Fruit fly (Drosophila melanogaster) whole organism, embryonic: ENCODE data around the gene CG7991.
A peak's percentile ranks its signal among the peaks of the same experiment; 100 is the strongest.

Experiments used
- Bgb ChIP-seq: fragments of 200-800 bp; sonication (Bioruptor generic); IDR thresholded peaks from 2 replicates; pipeline ENCODE4 v1.3.6; 2022; ENCODE audit warnings: missing biosample characterization, missing genetic modification characterization; ENCODE audit not compliant: partially characterized antibody
- CG10979 ChIP-seq: fragments of 200-800 bp; sonication (Bioruptor generic); optimal IDR thresholded peaks from 2 replicates; lab custom pipeline; 2018; ENCODE audit warnings: missing biosample characterization, mild to moderate bottlenecking, missing genetic modification characterization, moderate library complexity
- CG12071 ChIP-seq: fragments of 200-800 bp; sonication (Bioruptor generic); optimal IDR thresholded peaks from 3 replicates; lab custom pipeline; 2018; ENCODE audit warnings: missing biosample characterization, mild to moderate bottlenecking, missing genetic modification characterization
- CG12391 ChIP-seq: fragments of 200-800 bp; sonication (Bioruptor generic); optimal IDR thresholded peaks from 3 replicates; lab custom pipeline; 2018; ENCODE audit warnings: missing biosample characterization, mild to moderate bottlenecking, missing genetic modification characterization, moderate library complexity
- CG15011 ChIP-seq: fragments of 200-800 bp; sonication (Bioruptor generic); optimal IDR thresholded peaks from 3 replicates; lab custom pipeline; 2018; ENCODE audit warnings: missing biosample characterization, mild to moderate bottlenecking, missing genetic modification characterization
- CG1602 ChIP-seq: fragments of 200-800 bp; sonication (Bioruptor generic); optimal IDR thresholded peaks from 3 replicates; lab custom pipeline; 2016; ENCODE audit warnings: missing biosample characterization, missing genetic modification characterization
- CG17186 ChIP-seq: fragments of 200-800 bp; sonication (Bioruptor generic); optimal IDR thresholded peaks from 3 replicates; lab custom pipeline; 2017; ENCODE audit warnings: missing biosample characterization, missing genetic modification reagents, missing genetic modification characterization
- CG17385 ChIP-seq: fragments of 200-800 bp; sonication (Bioruptor generic); optimal IDR thresholded peaks from 3 replicates; lab custom pipeline; 2018; ENCODE audit warnings: missing biosample characterization, mild to moderate bottlenecking, missing genetic modification characterization
- CG18476 ChIP-seq: fragments of 200-800 bp; sonication (Bioruptor generic); optimal IDR thresholded peaks from 2 replicates; lab custom pipeline; 2016; ENCODE audit warnings: missing biosample characterization, mild to moderate bottlenecking, missing genetic modification characterization
- CG31224 ChIP-seq: fragments of 200-800 bp; sonication (Bioruptor generic); IDR thresholded peaks from 2 replicates; pipeline ENCODE4 v1.3.6; 2022; ENCODE audit warnings: missing biosample characterization, missing genetic modification characterization
- CG32532 ChIP-seq: fragments of 200-800 bp; sonication (Bioruptor generic); IDR thresholded peaks from 2 replicates; pipeline ENCODE4 v1.3.6; 2022; ENCODE audit warnings: missing biosample characterization, missing genetic modification characterization
- CG32767 ChIP-seq: fragments of 200-800 bp; sonication (Bioruptor generic); IDR thresholded peaks from 2 replicates; pipeline ENCODE4 v1.3.6; 2022; ENCODE audit warnings: missing biosample characterization, missing genetic modification characterization
- CG32772 ChIP-seq: fragments of 200-800 bp; sonication (Bioruptor generic); IDR thresholded peaks from 2 replicates; pipeline ENCODE4 v1.3.6; 2022; ENCODE audit warnings: missing biosample characterization, missing genetic modification characterization
- CG3726 ChIP-seq: fragments of 200-800 bp; sonication (Bioruptor generic); IDR thresholded peaks from 3 replicates; pipeline ENCODE4, ENCODE4 v1.3.6; 2022; ENCODE audit warnings: missing biosample characterization, missing genetic modification characterization
- CG4282 ChIP-seq: fragments of 200-800 bp; sonication (Bioruptor generic); optimal IDR thresholded peaks from 2 replicates; lab custom pipeline; 2016; ENCODE audit warnings: missing biosample characterization, missing genetic modification characterization
- CG4617 ChIP-seq: fragments of 200-800 bp; sonication (Bioruptor generic); optimal IDR thresholded peaks from 3 replicates; lab custom pipeline; 2016; ENCODE audit warnings: missing biosample characterization, missing genetic modification characterization, borderline replicate concordance
- CG5953 ChIP-seq: fragments of 200-800 bp; sonication (Bioruptor generic); IDR thresholded peaks from 2 replicates; pipeline ENCODE4 v1.3.6; 2022; ENCODE audit warnings: missing biosample characterization, missing genetic modification characterization
- CG6272 ChIP-seq: fragments of 200-800 bp; sonication (Bioruptor generic); IDR thresholded peaks from 2 replicates; pipeline ENCODE4 v1.3.6; 2022; ENCODE audit warnings: missing biosample characterization, missing genetic modification characterization
- CG6654 ChIP-seq: fragments of 200-800 bp; sonication (Bioruptor generic); optimal IDR thresholded peaks from 2 replicates; lab custom pipeline; 2017; ENCODE audit warnings: missing biosample characterization, mild to moderate bottlenecking, missing genetic modification characterization
- CG6683 ChIP-seq: fragments of 200-800 bp; sonication (Bioruptor generic); optimal IDR thresholded peaks from 2 replicates; lab custom pipeline; 2017; ENCODE audit warnings: missing biosample characterization, mild to moderate bottlenecking, missing genetic modification characterization, missing genetic modification reagents
- CG7839 ChIP-seq: fragments of 200-800 bp; sonication (Bioruptor generic); optimal IDR thresholded peaks from 3 replicates; lab custom pipeline; 2018; ENCODE audit warnings: missing biosample characterization, mild to moderate bottlenecking, missing genetic modification characterization, moderate library complexity
- CG8089 ChIP-seq: fragments of 200-800 bp; sonication (Bioruptor generic); optimal IDR thresholded peaks from 3 replicates; lab custom pipeline; 2016; ENCODE audit warnings: missing biosample characterization, missing genetic modification characterization
- CG9215 ChIP-seq: fragments of 200-800 bp; sonication (Bioruptor generic); IDR thresholded peaks from 2 replicates; pipeline ENCODE4 v1.3.6; 2022; ENCODE audit warnings: missing biosample characterization, missing genetic modification characterization
- CG9727 ChIP-seq: fragments of 200-800 bp; sonication (Bioruptor generic); optimal IDR thresholded peaks from 3 replicates; lab custom pipeline; 2017; ENCODE audit warnings: missing biosample characterization, mild to moderate bottlenecking, missing genetic modification characterization
- CG9876 ChIP-seq: fragments of 200-800 bp; sonication (Bioruptor generic); optimal IDR thresholded peaks from 2 replicates; lab custom pipeline; 2016; ENCODE audit warnings: missing biosample characterization, missing genetic modification characterization
- CG9932 ChIP-seq: fragments of 200-800 bp; sonication (Bioruptor generic); IDR thresholded peaks from 2 replicates; pipeline ENCODE4 v1.3.6; 2022; ENCODE audit warnings: missing biosample characterization, missing genetic modification characterization
- CHES-1-like ChIP-seq: fragments of 200-800 bp; sonication (Bioruptor generic); optimal IDR thresholded peaks from 2 replicates; lab custom pipeline; 2016; ENCODE audit warnings: missing biosample characterization, missing genetic modification characterization
- Dip2 ChIP-seq: fragments of 200-800 bp; sonication (Bioruptor generic); IDR thresholded peaks from 2 replicates; pipeline ENCODE4 v1.3.6; 2022; ENCODE audit warnings: missing biosample characterization, missing genetic modification characterization
- Doc2 ChIP-seq: fragments of 200-800 bp; sonication (Bioruptor generic); IDR thresholded peaks from 2 replicates; pipeline ENCODE4 v1.3.6; 2022; ENCODE audit warnings: missing biosample characterization, missing genetic modification characterization
- Fer1 ChIP-seq: fragments of 200-800 bp; sonication (Bioruptor generic); optimal IDR thresholded peaks from 2 replicates; lab custom pipeline; 2017; ENCODE audit warnings: missing biosample characterization, mild to moderate bottlenecking, missing genetic modification characterization
- MESR4 ChIP-seq: fragments of 200-800 bp; sonication (Bioruptor generic); optimal IDR thresholded peaks from 2 replicates; lab custom pipeline; 2018; ENCODE audit warnings: missing biosample characterization, mild to moderate bottlenecking, missing genetic modification characterization, moderate library complexity
- Mrtf ChIP-seq: fragments of 200-800 bp; sonication (Bioruptor generic); IDR thresholded peaks from 3 replicates; pipeline ENCODE4 v1.3.6; 2022; ENCODE audit warnings: missing biosample characterization, missing genetic modification characterization
- Oaz ChIP-seq: fragments of 200-800 bp; sonication (Bioruptor generic); IDR thresholded peaks from 2 replicates; pipeline ENCODE4 v1.3.6; 2022; ENCODE audit warnings: missing biosample characterization, missing genetic modification characterization
- Rfx ChIP-seq: fragments of 200-800 bp; sonication (Bioruptor generic); IDR thresholded peaks from 2 replicates; pipeline ENCODE4 v1.3.6; 2022; ENCODE audit warnings: missing biosample characterization, missing genetic modification characterization
- YL-1 ChIP-seq: fragments of 200-800 bp; sonication (Bioruptor generic); optimal IDR thresholded peaks from 3 replicates; lab custom pipeline; 2017; ENCODE audit warnings: missing biosample characterization, mild to moderate bottlenecking, missing genetic modification characterization
- ap ChIP-seq: fragments of 200-800 bp; sonication (Bioruptor generic); IDR thresholded peaks from 2 replicates; pipeline ENCODE4 v1.3.6; 2022; ENCODE audit warnings: missing biosample characterization, missing genetic modification characterization
- ato ChIP-seq: fragments of 200-800 bp; sonication (Bioruptor generic); IDR thresholded peaks from 2 replicates; pipeline ENCODE4 v1.3.6; 2022; ENCODE audit warnings: missing biosample characterization, missing genetic modification characterization; ENCODE audit not compliant: partially characterized antibody
- bowl ChIP-seq: fragments of 200-800 bp; sonication (Bioruptor generic); IDR thresholded peaks from 2 replicates; pipeline ENCODE4 v1.3.6; 2022; ENCODE audit warnings: missing biosample characterization, missing genetic modification characterization
- crc ChIP-seq: fragments of 200-800 bp; sonication (Bioruptor generic); optimal IDR thresholded peaks from 2 replicates; lab custom pipeline; 2016; ENCODE audit warnings: missing biosample characterization, missing genetic modification characterization
- crol ChIP-seq: fragments of 200-800 bp; sonication (Bioruptor generic); IDR thresholded peaks from 2 replicates; pipeline ENCODE4 v1.3.6; 2022; ENCODE audit warnings: missing biosample characterization, missing genetic modification characterization
- fd64A ChIP-seq: fragments of 200-800 bp; sonication (Bioruptor generic); optimal IDR thresholded peaks from 3 replicates; lab custom pipeline; 2018; ENCODE audit warnings: missing biosample characterization, mild to moderate bottlenecking, missing genetic modification characterization
- gsb ChIP-seq: fragments of 200-800 bp; sonication (Bioruptor generic); IDR thresholded peaks from 2 replicates; pipeline ENCODE4 v1.3.6; 2022; ENCODE audit warnings: missing biosample characterization, missing genetic modification characterization
- hbn ChIP-seq: fragments of 200-800 bp; sonication (Bioruptor generic); IDR thresholded peaks from 2 replicates; pipeline ENCODE4 v1.3.6; 2022; ENCODE audit warnings: missing biosample characterization, missing genetic modification characterization; ENCODE audit not compliant: partially characterized antibody
- jigr1 ChIP-seq: fragments of 200-800 bp; sonication (Bioruptor generic); IDR thresholded peaks from 3 replicates; pipeline ENCODE4 v1.3.6; 2022; ENCODE audit warnings: missing biosample characterization, missing genetic modification characterization
- kni ChIP-seq: fragments of 200-800 bp; sonication (Bioruptor generic); optimal IDR thresholded peaks from 3 replicates; lab custom pipeline; 2017; ENCODE audit warnings: mild to moderate bottlenecking, missing biosample characterization, missing genetic modification reagents, missing genetic modification characterization
- peb ChIP-seq: fragments of 200-800 bp; sonication (Bioruptor generic); IDR thresholded peaks from 2 replicates; pipeline ENCODE4 v1.3.6; 2022; ENCODE audit warnings: missing biosample characterization, missing genetic modification characterization
- ranshi ChIP-seq: fragments of 200-800 bp; sonication (Bioruptor generic); IDR thresholded peaks from 2 replicates; pipeline ENCODE4 v1.3.6; 2022; ENCODE audit warnings: missing biosample characterization, missing genetic modification characterization
- sisA ChIP-seq: fragments of 200-800 bp; sonication (Bioruptor generic); IDR thresholded peaks from 2 replicates; pipeline ENCODE4 v1.3.6; 2022; ENCODE audit warnings: missing biosample characterization, missing genetic modification characterization
- so ChIP-seq: fragments of 200-800 bp; sonication (Bioruptor generic); IDR thresholded peaks from 3 replicates; pipeline ENCODE4 v1.3.6; 2022; ENCODE audit warnings: missing biosample characterization, missing genetic modification characterization
- tx ChIP-seq: fragments of 200-800 bp; sonication (Bioruptor generic); optimal IDR thresholded peaks from 2 replicates; lab custom pipeline; 2016; ENCODE audit warnings: missing biosample characterization, missing genetic modification characterization
- zf30C ChIP-seq: fragments of 200-800 bp; sonication (Bioruptor generic); optimal IDR thresholded peaks from 3 replicates; lab custom pipeline; 2018; ENCODE audit warnings: missing biosample characterization, mild to moderate bottlenecking, missing genetic modification characterization
- zfh2 ChIP-seq: fragments of 200-800 bp; sonication (Bioruptor generic); optimal IDR thresholded peaks from 2 replicates; lab custom pipeline; 2016; ENCODE audit warnings: missing biosample characterization, missing genetic modification characterization

CG7991 gene

dm6 chr3L:1668504-1668903 lies 6.0 kb upstream of the CG7991 start, which contains the start of gene RpL23A (continued):
- TF ChIP-seq ranshi (GFP tag; lab: Robert Waterston, UW) (peak; percentile 95), CG8089 (peak; percentile 97), Oaz (GFP tag; lab: Robert Waterston, UW) (peak; percentile 87), CG4282 (peak; percentile 95), Fer1 (GFP tag; lab: Kevin White, UChicago) (peak; percentile 98), CG6683 (GFP tag; lab: Kevin White, UChicago) (peak; percentile 95), CG32767 (GFP tag; lab: Robert Waterston, UW) (peak; percentile 66), CG4617 (GFP tag; lab: Kevin White, UChicago) (peak; percentile 93), CHES-1-like (peak; percentile 98), ato (GFP tag; lab: Robert Waterston, UW) (peak; percentile 67), Mrtf (GFP tag; lab: Robert Waterston, UW) (peak; percentile 90), peb (GFP tag; lab: Robert Waterston, UW) (peak; percentile 82), hbn (GFP tag; lab: Robert Waterston, UW) (no peak), crol (peak; percentile 58), CG5953 (GFP tag; lab: Robert Waterston, UW) (peak; percentile 90), CG17385 (peak; percentile 89), ap (GFP tag; lab: Robert Waterston, UW) (peak; percentile 85), CG32532 (GFP tag; lab: Robert Waterston, UW) (peak; percentile 97), Dip2 (no peak), jigr1 (GFP tag; lab: Robert Waterston, UW) (0 out of 3 replicates have a peak, but pooled peaks have one; percentile 24), CG10979 (tag; lab: Kevin White, UChicago) (peak; percentile 86), CG9727 (GFP tag; lab: Kevin White, UChicago) (peak; percentile 97), zfh2 (GFP tag; lab: Kevin White, UChicago) (peak; percentile 97), bowl (peak; percentile 43; the same call in 1 of the 2 replicates), YL-1 (GFP tag; lab: Kevin White, UChicago) (peak; percentile 98), CG17186 (GFP tag; lab: Kevin White, UChicago) (peak; percentile 97), CG9876 (GFP tag; lab: Kevin White, UChicago) (peak; percentile 98), sisA (GFP tag; lab: Robert Waterston, UW) (peak; percentile 94), CG15011 (peak; percentile 92), kni (GFP tag; lab: Kevin White, UChicago) (peak; percentile 96), so (GFP tag; lab: Robert Waterston, UW) (peak; percentile 92), CG9932 (GFP tag; lab: Robert Waterston, UW) (peak; percentile 96), CG7839 (tag; lab: Kevin White, UChicago) (peak; percentile 91), CG12071 (GFP tag; lab: Kevin White, UChicago) (peak; percentile 92), zf30C (GFP tag; lab: Kevin White, UChicago) (peak; percentile 59), tx (peak; percentile 92), CG9215 (GFP tag; lab: Robert Waterston, UW) (peak; percentile 87), CG31224 (GFP tag; lab: Robert Waterston, UW) (peak; percentile 88), CG18476 (GFP tag; lab: Kevin White, UChicago) (peak; percentile 87), MESR4 (GFP tag; lab: Kevin White, UChicago) (peak; percentile 99), CG1602 (GFP tag; lab: Kevin White, UChicago) (peak; percentile 88), fd64A (GFP tag; lab: Kevin White, UChicago) (peak; percentile 91), Bgb (GFP tag; lab: Robert Waterston, UW) (peak; percentile 81), Doc2 (peak; percentile 78), CG12391 (tag; lab: Kevin White, UChicago) (peak; percentile 95), gsb (GFP tag; lab: Robert Waterston, UW) (peak; percentile 88), crc (GFP tag; lab: Kevin White, UChicago) (peak; percentile 95), CG6654 (GFP tag; lab: Kevin White, UChicago) (peak; percentile 83), CG6272 (GFP tag; lab: Robert Waterston, UW) (peak; percentile 91), CG32772 (GFP tag; lab: Robert Waterston, UW) (peak; percentile 91), Rfx (GFP tag; lab: Robert Waterston, UW) (peak; percentile 99), CG3726 (GFP tag; lab: Robert Waterston, UW) (peak; percentile 88)
